Worm (Caenorhabditis elegans) whole organism, L4/young adult: ENCODE data around the gene flh-3.

Experiments used
- dao-5 ChIP-seq: sonication (generic microtip); optimal IDR thresholded peaks from 2 replicates; lab custom pipeline; 2016; ENCODE audit warnings: missing genotype, missing genetic modification characterization, moderate library complexity, missing compliant biosample characterization
- him-1 ChIP-seq: sonication (generic microtip); optimal IDR thresholded peaks from 2 replicates; lab custom pipeline; 2016; ENCODE audit warnings: missing genotype, missing genetic modification reagents, missing genetic modification characterization, missing compliant biosample characterization

DNA sequence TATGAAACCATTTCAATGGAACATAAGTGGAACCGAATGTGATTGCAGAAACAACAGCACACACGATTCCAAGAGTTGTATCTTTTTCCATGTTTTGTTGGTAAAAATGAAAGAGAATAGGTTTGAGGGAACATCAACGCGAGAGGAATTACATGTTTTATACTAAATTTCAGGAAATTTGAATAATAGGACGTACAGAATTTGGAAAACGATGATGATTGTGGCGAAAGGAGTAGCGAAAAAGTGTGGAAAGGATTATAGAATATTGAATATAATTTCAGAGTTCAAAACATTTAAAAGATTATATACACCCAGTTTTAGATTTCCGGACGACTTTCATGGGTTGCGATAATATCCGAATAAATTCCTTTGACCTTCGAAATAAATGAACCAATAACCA, 39.1 kb downstream of the flh-3 start, which contains the start of gene F49C12.6:
- no peak for TF ChIP-seq him-1 (tag; lab: Kevin White, UChicago)
- TF ChIP-seq dao-5 (tag; lab: Kevin White, UChicago) = no peak
